Worm (Caenorhabditis elegans): Measurements from ENCODE around the gene ril-1.

Gene ril-1

ce11 chrV:14476680-14477079, 47.2 kb downstream of the ril-1 start, which contains the start of gene clec-54:
clec-54 (plus strand) TSS chrV:14476903.
- TF ChIP-seq crh-2 (tag; optimal IDR thresholded peaks at IDR 0.05) (peak; percentile 35), unc-62 (GFP tag; optimal IDR thresholded peaks at IDR 0.05) (no peak), skn-1 (tag; optimal IDR thresholded peaks at IDR 0.05) (no peak), nhr-6 (tag; optimal IDR thresholded peaks at IDR 0.05) (no peak), aly-2 (tag; optimal IDR thresholded peaks at IDR 0.05) (no peak), sem-4 (tag; optimal IDR thresholded peaks at IDR 0.05) (no peak)

- TF ChIP-seq ama-1 (optimal IDR thresholded peaks at IDR 0.05) (no peak), ztf-11 (tag; optimal IDR thresholded peaks at IDR 0.05) (no peak), mbf-1 (tag; optimal IDR thresholded peaks at IDR 0.05) (no peak), sma-9 (GFP tag; optimal IDR thresholded peaks at IDR 0.05) (no peak), sma-9 (tag; optimal IDR thresholded peaks at IDR 0.05) (no peak), nhr-25 (tag; optimal IDR thresholded peaks at IDR 0.05) (no peak), C34F6.9 (tag; optimal IDR thresholded peaks at IDR 0.05) (no peak), zag-1 (tag; optimal IDR thresholded peaks at IDR 0.05) (no peak)
These were observed 49.8 kb downstream of the ril-1 start, which contains the start of gene clec-56 for ce11 chrV:14474099-14474498. clec-56 (plus strand) TSS chrV:14474399.
